Fruit fly (Drosophila melanogaster): ENCODE results near the gene CG45080.

The CG45080 gene

DNA sequence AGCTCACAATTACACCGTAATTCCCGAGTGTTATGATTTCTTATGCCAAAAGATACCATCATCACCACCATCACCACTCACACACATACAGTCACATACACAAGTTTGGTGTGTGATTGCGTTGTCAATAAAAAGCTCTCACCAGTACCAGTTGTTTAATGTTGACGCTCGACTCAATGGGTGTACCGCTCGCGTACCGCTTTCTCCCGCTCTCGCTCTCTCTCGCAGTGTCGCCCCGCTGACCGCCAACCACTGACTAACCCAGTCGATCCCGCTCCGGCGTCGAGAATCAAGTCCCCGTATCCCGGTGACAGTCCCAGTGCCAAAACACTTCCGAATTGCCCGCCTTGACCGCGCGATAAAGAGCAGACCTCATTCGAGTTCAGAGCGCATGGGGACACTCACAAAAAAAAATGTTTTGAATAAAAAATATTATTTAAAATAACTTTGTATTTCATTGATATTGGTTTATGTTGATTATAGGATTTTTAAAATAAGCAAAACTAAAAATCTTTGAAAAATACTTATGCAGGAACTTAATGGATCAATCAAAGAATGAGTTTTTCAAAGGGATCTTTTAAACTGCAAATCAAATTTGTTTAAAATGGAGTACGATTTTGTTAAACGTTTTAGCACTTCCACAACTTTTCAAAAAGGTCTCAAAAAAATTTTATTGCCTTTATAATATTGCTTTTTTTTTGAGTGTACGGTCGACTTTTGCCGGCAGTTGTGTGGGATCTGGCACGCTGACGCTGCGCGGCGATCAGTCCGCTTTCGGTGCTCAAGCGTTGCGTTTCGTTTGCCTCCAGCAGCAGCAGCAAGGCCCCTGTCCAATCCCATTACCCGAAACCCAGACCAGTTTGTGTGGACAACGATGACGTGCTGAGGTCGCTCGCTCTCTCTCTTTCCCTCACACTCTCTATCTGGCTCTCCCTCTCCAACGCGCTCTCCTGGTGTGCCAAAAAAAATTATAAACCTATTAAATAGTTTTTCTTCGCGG lies 45.4 kb upstream of the CG45080 start, which contains the start of gene Dic1 (continued):
- TF ChIP-seq amos (GFP tag; IDR thresholded peaks at IDR 0.05; ENCODE audit: partially characterized antibody) (no peak; the same call in 1 of the 2 replicates), dmrt99B (tag; optimal IDR thresholded peaks at IDR 0.05) (peak; percentile 98), eyg (GFP tag; optimal IDR thresholded peaks at IDR 0.05) (peak; percentile 71), CG18619 (GFP tag; optimal IDR thresholded peaks at IDR 0.05) (peak; percentile 98), rib (GFP tag; IDR thresholded peaks at IDR 0.05) (peak; percentile 79), Ets97D (GFP tag; optimal IDR thresholded peaks at IDR 0.05) (peak; percentile 65), B-H2 (GFP tag; optimal IDR thresholded peaks at IDR 0.05) (peak; percentile 90), danr (GFP tag; IDR thresholded peaks at IDR 0.05) (peak; percentile 85), MTF-1 (GFP tag; optimal IDR thresholded peaks at IDR 0.05; ENCODE audit: borderline replicate concordance) (peak; percentile 69), CG18011 (GFP tag; optimal IDR thresholded peaks at IDR 0.05) (peak; percentile 87), CG10431 (GFP tag; optimal IDR thresholded peaks at IDR 0.05) (peak; percentile 89), gce (GFP tag; IDR thresholded peaks at IDR 0.05) (no peak), slp2 (GFP tag; optimal IDR thresholded peaks at IDR 0.05) (peak; percentile 88), crol (GFP tag; IDR thresholded peaks at IDR 0.05) (peak; percentile 54), CG8765 (GFP tag; IDR thresholded peaks at IDR 0.05) (peak; percentile 61; the same call in 1 of the 2 replicates), CG13424 (tag; optimal IDR thresholded peaks at IDR 0.05) (peak; percentile 98), Bgb (GFP tag; IDR thresholded peaks at IDR 0.05; ENCODE audit: partially characterized antibody) (peak; percentile 68; the same call in 1 of the 2 replicates), prd (optimal IDR thresholded peaks at IDR 0.05) (no peak), prd (GFP tag; IDR thresholded peaks at IDR 0.05) (peak; percentile 92), bsh (GFP tag; optimal IDR thresholded peaks at IDR 0.05) (peak; percentile 85 to 96), Fer1 (GFP tag; optimal IDR thresholded peaks at IDR 0.05) (peak; percentile 98), CG30431 (GFP tag; optimal IDR thresholded peaks at IDR 0.05) (peak; percentile 93), CG8281 (tag; optimal IDR thresholded peaks at IDR 0.05) (peak; percentile 87), jing (GFP tag; optimal IDR thresholded peaks at IDR 0.05) (peak; percentile 85), CG4404 (GFP tag; IDR thresholded peaks at IDR 0.05) (peak; percentile 82), cas (GFP tag; IDR thresholded peaks at IDR 0.05) (peak; percentile 70), zf30C (GFP tag; optimal IDR thresholded peaks at IDR 0.05) (peak; percentile 90), Trl (optimal IDR thresholded peaks at IDR 0.05) (peak; percentile 74 to 86), Trl (GFP tag; optimal IDR thresholded peaks at IDR 0.05) (peak; percentile 80), da (GFP tag; optimal IDR thresholded peaks at IDR 0.05) (peak; percentile 77), ems (GFP tag; optimal IDR thresholded peaks at IDR 0.05) (peak; percentile 82), CG12236 (GFP tag; optimal IDR thresholded peaks at IDR 0.05) (peak; percentile 77), CG12391 (tag; optimal IDR thresholded peaks at IDR 0.05) (peak; percentile 97), H2.0 (GFP tag; IDR thresholded peaks at IDR 0.05) (peak; percentile 79), NFAT (GFP tag; IDR thresholded peaks at IDR 0.05) (peak; percentile 71), maf-S (GFP tag; optimal IDR thresholded peaks at IDR 0.05) (peak; percentile 87), cwo (GFP tag; optimal IDR thresholded peaks at IDR 0.05) (peak; percentile 97), h (optimal IDR thresholded peaks at IDR 0.05) (no peak), ftz-f1 (GFP tag; optimal IDR thresholded peaks at IDR 0.05) (peak; percentile 41), CG14667 (GFP tag; IDR thresholded peaks at IDR 0.05) (peak; percentile 74), CG10565 (GFP tag; optimal IDR thresholded peaks at IDR 0.05) (peak; percentile 85), chif (GFP tag; optimal IDR thresholded peaks at IDR 0.05) (peak; percentile 88 to 92), CG11560 (tag; IDR thresholded peaks at IDR 0.05) (peak; percentile 85), Neu2 (GFP tag; optimal IDR thresholded peaks at IDR 0.05; ENCODE audit: borderline replicate concordance) (no peak), repo (GFP tag; optimal IDR thresholded peaks at IDR 0.05) (peak; percentile 82), CG17568 (GFP tag; optimal IDR thresholded peaks at IDR 0.05) (peak; percentile 84), CG2129 (GFP tag; IDR thresholded peaks at IDR 0.05; ENCODE audit: partially characterized antibody) (no peak), Taf1 (GFP tag; IDR thresholded peaks at IDR 0.05) (peak; percentile 76), CG3163 (GFP tag; optimal IDR thresholded peaks at IDR 0.05) (peak; percentile 64)
